Worm (Caenorhabditis elegans): Measurements from ENCODE around the gene clec-185.

- TF ChIP-seq ama-1 (optimal IDR thresholded peaks at IDR 0.05) (no peak), tbx-37 (GFP tag; conservative IDR thresholded peaks at IDR 0.05) (no peak), tra-4 (tag; optimal IDR thresholded peaks at IDR 0.05) (no peak), aly-1 (tag; optimal IDR thresholded peaks at IDR 0.05) (no peak), hmbx-1 (tag; optimal IDR thresholded peaks at IDR 0.05) (no peak), pes-1 (GFP tag; IDR thresholded peaks at IDR 0.05) (no peak), scrt-1 (GFP tag; IDR thresholded peaks at IDR 0.05) (no peak), B0310.2 (tag; optimal IDR thresholded peaks at IDR 0.05) (no peak), tbx-11 (GFP tag; IDR thresholded peaks at IDR 0.05) (no peak)
Observed at ce11 chrIV:12454750-12455149, 16.3 kb downstream of the clec-185 start, which contains the start of gene smz-1.

Data from whole organism, early embryonic.